ENCODE assay signal across 3 worm cellular contexts in the genomic region with DNA sequence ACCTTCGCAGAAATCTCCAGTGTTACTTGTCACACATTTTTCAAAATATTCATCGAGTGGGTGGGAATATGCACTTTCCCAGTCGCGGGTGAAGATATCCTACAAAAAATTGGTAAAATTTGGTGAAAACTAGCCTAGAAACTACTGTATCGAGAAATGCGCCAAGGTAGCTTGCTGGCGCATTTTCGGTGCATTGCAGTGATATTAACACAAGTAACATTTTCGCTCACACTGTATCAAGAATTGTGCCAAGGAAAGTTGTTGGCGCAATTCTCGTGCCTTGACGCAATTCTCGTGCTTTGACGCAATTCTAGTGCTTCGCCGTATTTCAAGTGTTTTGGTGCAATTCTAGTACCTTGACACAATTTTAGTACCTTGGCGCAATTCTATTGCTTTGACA.
TF ChIP-seq lines count a peak whose summit lies in the region.

No protein-coding gene starts in this region.

TF ChIP-seq in whole organism, L2 larva, 48 proteins besides CTCF, POLR2A, EP300 and RAD21 (continued from another document):
- no peak for TF ChIP-seq mab-5 (tag; optimal IDR thresholded peaks at IDR 0.05; lab: Kevin White, UChicago)
- TF ChIP-seq peb-1 (tag; optimal IDR thresholded peaks at IDR 0.05; lab: Kevin White, UChicago): no peak
- TF ChIP-seq ztf-4 (tag; optimal IDR thresholded peaks at IDR 0.05; lab: Kevin White, UChicago): no peak
- no peak for TF ChIP-seq sma-3 (GFP tag; optimal IDR thresholded peaks at IDR 0.05; lab: Kevin White, UChicago)
- TF ChIP-seq skn-1 (tag; optimal IDR thresholded peaks at IDR 0.05; lab: Kevin White, UChicago): no peak
- TF ChIP-seq nhr-25 (tag; optimal IDR thresholded peaks at IDR 0.05; lab: Kevin White, UChicago): peak; percentile 63
- TF ChIP-seq unc-55 (GFP tag; optimal IDR thresholded peaks at IDR 0.05; lab: Kevin White, UChicago): no peak
- no peak for TF ChIP-seq fos-1 (tag; optimal IDR thresholded peaks at IDR 0.05; lab: Kevin White, UChicago)
- peak; percentile 54 for TF ChIP-seq lin-13 (GFP tag; optimal IDR thresholded peaks at IDR 0.05; lab: Kevin White, UChicago)
- no peak for TF ChIP-seq R02D3.7 (tag; optimal IDR thresholded peaks at IDR 0.05; lab: Kevin White, UChicago)
- TF ChIP-seq zag-1 (tag; optimal IDR thresholded peaks at IDR 0.05; lab: Kevin White, UChicago): no peak
- no peak for TF ChIP-seq ceh-16 (tag; optimal IDR thresholded peaks at IDR 0.05; lab: Kevin White, UChicago)
- no peak for TF ChIP-seq lin-39 (tag; optimal IDR thresholded peaks at IDR 0.05; lab: Kevin White, UChicago)

TF ChIP-seq in whole organism, L4 larva, 104 proteins besides CTCF, POLR2A, EP300 and RAD21 (continued from another document):
- TF ChIP-seq nhr-77 (tag; optimal IDR thresholded peaks at IDR 0.05; lab: Kevin White, UChicago) (no peak), F44E2.7 (GFP tag; IDR thresholded peaks at IDR 0.05; lab: Robert Waterston, UW) (no peak), ces-1 (GFP tag; optimal IDR thresholded peaks at IDR 0.05; lab: Kevin White, UChicago) (no peak), mxl-3 (GFP tag; optimal IDR thresholded peaks at IDR 0.05; lab: Kevin White, UChicago) (no peak), aha-1 (tag; lab: Kevin White, UChicago) (peak; percentile 89), php-3 (GFP tag; IDR thresholded peaks at IDR 0.05; lab: Robert Waterston, UW) (no peak), egl-27 (tag; optimal IDR thresholded peaks at IDR 0.05; lab: Kevin White, UChicago) (no peak), daf-8 (GFP tag; IDR thresholded peaks at IDR 0.05; lab: Robert Waterston, UW) (no peak), mes-2 (tag; optimal IDR thresholded peaks at IDR 0.05; lab: Kevin White, UChicago; ENCODE audit: poor library complexity, severe bottlenecking) (no peak), nhr-10 (tag; optimal IDR thresholded peaks at IDR 0.05; lab: Kevin White, UChicago) (no peak), nhr-102 (tag; optimal IDR thresholded peaks at IDR 0.05; lab: Kevin White, UChicago) (no peak), nhr-237 (tag; optimal IDR thresholded peaks at IDR 0.05; lab: Kevin White, UChicago) (no peak), hlh-11 (tag; optimal IDR thresholded peaks at IDR 0.05; lab: Kevin White, UChicago) (no peak), tag-97 (GFP tag; IDR thresholded peaks at IDR 0.05; lab: Robert Waterston, UW) (no peak), hif-1 (tag; optimal IDR thresholded peaks at IDR 0.05; lab: Kevin White, UChicago) (no peak), unc-130 (GFP tag; optimal IDR thresholded peaks at IDR 0.05; lab: Kevin White, UChicago) (no peak), Y48G9A.11 (GFP tag; IDR thresholded peaks at IDR 0.05; lab: Robert Waterston, UW) (no peak), lin-13 (GFP tag; optimal IDR thresholded peaks at IDR 0.05; lab: Kevin White, UChicago) (peak; percentile 79), D1046.2 (GFP tag; IDR thresholded peaks at IDR 0.05; lab: Robert Waterston, UW) (no peak), nhr-76 (tag; optimal IDR thresholded peaks at IDR 0.05; lab: Kevin White, UChicago) (no peak), ceh-62 (tag; optimal IDR thresholded peaks at IDR 0.05; lab: Kevin White, UChicago) (no peak), lin-29 (GFP tag; IDR thresholded peaks at IDR 0.05; lab: Robert Waterston, UW) (no peak), snpc-4 (tag; optimal IDR thresholded peaks at IDR 0.05; lab: Kevin White, UChicago) (no peak), rbr-2 (tag; optimal IDR thresholded peaks at IDR 0.05; lab: Kevin White, UChicago) (no peak), madf-5 (GFP tag; IDR thresholded peaks at IDR 0.05; lab: Robert Waterston, UW) (no peak), pha-4 (GFP tag; IDR thresholded peaks at IDR 0.05; lab: Robert Waterston, UW) (no peak), pha-4 (tag; optimal IDR thresholded peaks at IDR 0.05; lab: Kevin White, UChicago) (no peak), spr-3 (GFP tag; optimal IDR thresholded peaks at IDR 0.05; lab: Kevin White, UChicago) (peak; percentile 23), F37D6.2 (tag; optimal IDR thresholded peaks at IDR 0.05; lab: Kevin White, UChicago) (no peak), ama-1 (optimal IDR thresholded peaks at IDR 0.05; lab: Kevin White, UChicago) (no peak), fos-1 (tag; optimal IDR thresholded peaks at IDR 0.05; lab: Kevin White, UChicago) (no peak), nhr-48 (tag; optimal IDR thresholded peaks at IDR 0.05; lab: Kevin White, UChicago) (no peak), nhr-42 (GFP tag; IDR thresholded peaks at IDR 0.05; lab: Robert Waterston, UW) (no peak), lsy-2 (tag; optimal IDR thresholded peaks at IDR 0.05; lab: Kevin White, UChicago) (peak; percentile 77 to 82), sdz-12 (GFP tag; optimal IDR thresholded peaks at IDR 0.05; lab: Kevin White, UChicago) (no peak), nhr-6 (tag; optimal IDR thresholded peaks at IDR 0.05; lab: Kevin White, UChicago) (no peak), dmd-9 (GFP tag; IDR thresholded peaks at IDR 0.05; lab: Robert Waterston, UW) (0 out of 2 replicates have a peak, but pooled peaks have one; percentile 25), dmd-8 (GFP tag; IDR thresholded peaks at IDR 0.05; lab: Robert Waterston, UW) (no peak), nhr-25 (tag; optimal IDR thresholded peaks at IDR 0.05; lab: Kevin White, UChicago; ENCODE audit: borderline replicate concordance, insufficient read depth) (peak; percentile 82), arid-1 (GFP tag; conservative IDR thresholded peaks at IDR 0.05; lab: Robert Waterston, UW) (no peak), lin-38 (GFP tag; IDR thresholded peaks at IDR 0.05; lab: Robert Waterston, UW) (peak; percentile 51), lim-7 (GFP tag; IDR thresholded peaks at IDR 0.05; lab: Robert Waterston, UW) (no peak), jun-1 (tag; optimal IDR thresholded peaks at IDR 0.05; lab: Kevin White, UChicago) (no peak), set-16 (GFP tag; IDR thresholded peaks at IDR 0.05; lab: Robert Waterston, UW) (no peak), snpc-1.2 (GFP tag; IDR thresholded peaks at IDR 0.05; lab: Robert Waterston, UW) (no peak), nhr-11 (tag; optimal IDR thresholded peaks at IDR 0.05; lab: Kevin White, UChicago) (no peak), daf-19 (GFP tag; conservative IDR thresholded peaks at IDR 0.05; lab: Robert Waterston, UW) (no peak), Y105C5A.15 (GFP tag; IDR thresholded peaks at IDR 0.05; lab: Robert Waterston, UW) (no peak), fkh-10 (GFP tag; optimal IDR thresholded peaks at IDR 0.05; lab: Kevin White, UChicago) (no peak), ceh-32 (tag; optimal IDR thresholded peaks at IDR 0.05; lab: Kevin White, UChicago; ENCODE audit: poor library complexity) (no peak), nhr-41 (GFP tag; IDR thresholded peaks at IDR 0.05; lab: Robert Waterston, UW) (no peak), lin-1 (GFP tag; IDR thresholded peaks at IDR 0.05; lab: Robert Waterston, UW) (no peak), tra-1 (GFP tag; IDR thresholded peaks at IDR 0.05; lab: Robert Waterston, UW) (peak; percentile 48; the same call in 1 of the 2 replicates), lir-3 (tag; optimal IDR thresholded peaks at IDR 0.05; lab: Kevin White, UChicago) (no peak), mep-1 (tag; optimal IDR thresholded peaks at IDR 0.05; lab: Kevin White, UChicago) (peak; percentile 49), dmd-6 (GFP tag; IDR thresholded peaks at IDR 0.05; lab: Robert Waterston, UW) (peak; percentile 19; the same call in 1 of the 2 replicates), cey-2 (tag; optimal IDR thresholded peaks at IDR 0.05; lab: Kevin White, UChicago; ENCODE audit: borderline replicate concordance, insufficient read depth) (no peak)
TF ChIP-seq in whole organism, L4 larva: peak in this region for 16.

TF ChIP-seq in whole organism, young adult, 124 proteins besides CTCF, POLR2A, EP300 and RAD21 (continued from another document):
- TF ChIP-seq somi-1 (GFP tag; optimal IDR thresholded peaks at IDR 0.05; lab: Kevin White, UChicago): no peak
- no peak for TF ChIP-seq ztf-6 (GFP tag; IDR thresholded peaks at IDR 0.05; lab: Robert Waterston, UW)
- peak; percentile 31 for TF ChIP-seq ets-4 (GFP tag; optimal IDR thresholded peaks at IDR 0.05; lab: Kevin White, UChicago)
- TF ChIP-seq B0336.3 (GFP tag; IDR thresholded peaks at IDR 0.05; lab: Robert Waterston, UW): 0 out of 2 replicates have a peak, but pooled peaks have one; percentile 23
- peak; percentile 28 for TF ChIP-seq ZK185.1 (tag; optimal IDR thresholded peaks at IDR 0.05; lab: Kevin White, UChicago; ENCODE audit: poor library complexity, severe bottlenecking)
- no peak for TF ChIP-seq sea-2 (GFP tag; IDR thresholded peaks at IDR 0.05; lab: Robert Waterston, UW)
- TF ChIP-seq lin-54 (GFP tag; optimal IDR thresholded peaks at IDR 0.05; lab: Kevin White, UChicago): no peak
- TF ChIP-seq nhr-90 (tag; optimal IDR thresholded peaks at IDR 0.05; lab: Kevin White, UChicago): no peak
- TF ChIP-seq snpc-1.1 (tag; optimal IDR thresholded peaks at IDR 0.05; lab: Kevin White, UChicago; ENCODE audit: insufficient read depth): no peak
- TF ChIP-seq lin-35 (GFP tag; optimal IDR thresholded peaks at IDR 0.05; lab: Kevin White, UChicago): peak in 1 of 3 experiments; percentile 13
- TF ChIP-seq C06A6.2 (GFP tag; conservative IDR thresholded peaks at IDR 0.05; lab: Robert Waterston, UW): 0 out of 2 replicates have a peak, but pooled peaks have one; percentile 23
- no peak for TF ChIP-seq rpc-1 (optimal IDR thresholded peaks at IDR 0.05; lab: Kevin White, UChicago)
- no peak for TF ChIP-seq rpc-1 (tag; optimal IDR thresholded peaks at IDR 0.05; lab: Kevin White, UChicago)
- TF ChIP-seq zim-3 (tag; optimal IDR thresholded peaks at IDR 0.05; lab: Kevin White, UChicago): peak; percentile 70
- TF ChIP-seq attf-5 (GFP tag; optimal IDR thresholded peaks at IDR 0.05; lab: Kevin White, UChicago): no peak
- TF ChIP-seq lin-40 (tag; optimal IDR thresholded peaks at IDR 0.05; lab: Kevin White, UChicago): peak; percentile 67
- no peak for TF ChIP-seq B0035.1 (tag; optimal IDR thresholded peaks at IDR 0.05; lab: Kevin White, UChicago)
- TF ChIP-seq ztf-25 (GFP tag; IDR thresholded peaks at IDR 0.05; lab: Robert Waterston, UW): no peak
- peak; percentile 45; the same call in 1 of the 2 replicates for TF ChIP-seq nfyb-1 (GFP tag; IDR thresholded peaks at IDR 0.05; lab: Robert Waterston, UW)
- no peak for TF ChIP-seq nhr-27 (tag; optimal IDR thresholded peaks at IDR 0.05; lab: Kevin White, UChicago)
- no peak for TF ChIP-seq K12H6.12 (tag; optimal IDR thresholded peaks at IDR 0.05; lab: Kevin White, UChicago)
- peak; percentile 36 for TF ChIP-seq gei-17 (GFP tag; optimal IDR thresholded peaks at IDR 0.05; lab: Kevin White, UChicago)
- no peak for TF ChIP-seq hmg-1.2 (GFP tag; IDR thresholded peaks at IDR 0.05; lab: Robert Waterston, UW)
- no peak for TF ChIP-seq atf-7 (tag; optimal IDR thresholded peaks at IDR 0.05; lab: Kevin White, UChicago)
TF ChIP-seq in whole organism, young adult: peak in this region for 21.
